Fruit fly (Drosophila melanogaster) whole organism, embryonic: Measurements from ENCODE around the gene CG42716.

Experiments
- CG2129 ChIP-seq: fragments of 200-800 bp; sonication (Bioruptor generic); IDR thresholded peaks from 2 replicates; pipeline ENCODE4 v1.3.6; 2022; ENCODE audit warnings: missing biosample characterization, missing genetic modification characterization; ENCODE audit not compliant: partially characterized antibody
- CG9437 ChIP-seq: fragments of 200-800 bp; sonication (Bioruptor generic); optimal IDR thresholded peaks from 2 replicates; lab custom pipeline; 2018; ENCODE audit warnings: missing biosample characterization, mild to moderate bottlenecking, missing genetic modification characterization
- Gsc ChIP-seq: fragments of 200-800 bp; sonication (Bioruptor generic); IDR thresholded peaks from 2 replicates; pipeline ENCODE4 v1.3.6; 2022; ENCODE audit warnings: missing biosample characterization, missing genetic modification characterization

DNA sequence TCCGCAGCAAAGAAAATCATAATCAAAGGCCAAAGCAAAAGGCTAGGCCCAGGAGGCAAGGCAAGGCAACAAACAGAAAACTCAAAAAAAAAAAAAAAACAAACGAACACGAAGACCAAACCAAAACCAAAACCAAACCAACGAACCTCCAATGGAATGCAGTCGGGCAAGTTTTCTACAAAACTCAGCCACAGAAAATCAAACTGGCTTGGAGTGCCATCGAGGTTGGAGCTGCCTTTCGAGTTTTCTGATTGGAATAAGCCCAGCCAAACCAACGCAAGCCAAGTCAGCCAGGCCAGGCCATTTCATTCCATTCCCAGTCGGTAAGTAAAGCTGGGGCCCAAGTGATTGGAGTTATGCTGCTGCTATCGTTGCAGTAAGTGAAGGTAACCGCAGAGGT, 9.1 kb downstream of the CG42716 start:
- no peak for TF ChIP-seq CG2129 (GFP tag; lab: Robert Waterston, UW)
- TF ChIP-seq Gsc (GFP tag; lab: Robert Waterston, UW), result no peak
- no peak for TF ChIP-seq CG9437
